Worm (Caenorhabditis elegans) whole organism, young adult: ENCODE data around the gene fbxc-28.

ENCODE experiments used
- F33H1.4 ChIP-seq: fragments of 200-800 bp; sonication (Bioruptor generic); IDR thresholded peaks from 2 replicates; pipeline ENCODE4 v1.3.6; 2022; ENCODE audit warnings: missing genetic modification reagents, missing genetic modification characterization, missing compliant biosample characterization
- Y53G8AR.9 ChIP-seq: fragments of 200-800 bp; sonication (Bioruptor generic); conservative IDR thresholded peaks from 2 replicates; pipeline ENCODE4 v1.3.6; 2022; ENCODE audit warnings: missing genetic modification reagents, missing genetic modification characterization, missing compliant biosample characterization
- dpl-1 ChIP-seq: fragments of 150-350 bp; optimal IDR thresholded peaks from 2 replicates; lab custom pipeline; 2014; ENCODE audit warnings: missing biosample characterization, missing genetic modification reagents, missing genetic modification characterization
- sptf-2 ChIP-seq: fragments of 200-800 bp; sonication (Bioruptor generic); optimal IDR thresholded peaks from 2 replicates; lab custom pipeline; 2018; ENCODE audit warnings: mild to moderate bottlenecking, missing genetic modification characterization, missing compliant biosample characterization
- unc-62 ChIP-seq: fragments of 150-350 bp; optimal IDR thresholded peaks from 2 replicates; lab custom pipeline; 2014; ENCODE audit warnings: missing biosample characterization, missing genetic modification reagents, missing genetic modification characterization

ce11 chrII:901632-902031, 22.0 kb upstream of the fbxc-28 start, which contains the start of gene T07D3.2:
- no peak for TF ChIP-seq Y53G8AR.9 (GFP tag; lab: Robert Waterston, UW)
- TF ChIP-seq sptf-2 (GFP tag; lab: Kevin White, UChicago): no peak
- TF ChIP-seq unc-62: no peak
- no peak for TF ChIP-seq F33H1.4 (GFP tag; lab: Robert Waterston, UW)
- no peak for TF ChIP-seq dpl-1 (GFP tag; lab: Kevin White, UChicago)
